Fruit fly (Drosophila melanogaster) whole organism, wandering third instar larva: ENCODE data around the gene CG15696.

Source experiments
- CG32264 ChIP-seq: fragments of 200-800 bp; sonication (Bioruptor generic); optimal IDR thresholded peaks from 2 replicates; lab custom pipeline; 2016; ENCODE audit warnings: missing biosample characterization, missing genetic modification characterization
- CG9705 ChIP-seq: fragments of 200-800 bp; sonication (Bioruptor generic); optimal IDR thresholded peaks from 2 replicates; lab custom pipeline; 2018; ENCODE audit warnings: missing biosample characterization, mild to moderate bottlenecking, missing genetic modification characterization
- CrebA ChIP-seq: fragments of 200-800 bp; sonication (Bioruptor generic); optimal IDR thresholded peaks from 2 replicates; lab custom pipeline; 2016; ENCODE audit warnings: missing biosample characterization, mild to moderate bottlenecking, missing genetic modification characterization, borderline replicate concordance
- Dif ChIP-seq: fragments of 200-275, 200-300 bp; sonication (Bioruptor generic); optimal IDR thresholded peaks from 2 replicates; lab custom pipeline; 2018; ENCODE audit warnings: missing biosample characterization, missing genetic modification characterization; ENCODE audit not compliant: partially characterized antibody
- GATAd ChIP-seq: sonication (Bioruptor generic); optimal IDR thresholded peaks from 2 replicates; lab custom pipeline; 2016; ENCODE audit warnings: missing biosample characterization, missing genetic modification characterization
- HLH106 ChIP-seq: fragments of 200-800 bp; optimal IDR thresholded peaks from 3 replicates; lab custom pipeline; 2019; ENCODE audit warnings: missing biosample characterization, mild to moderate bottlenecking, missing genetic modification characterization, moderate library complexity
- Hnf4 ChIP-seq: fragments of 200-800 bp; sonication (Bioruptor generic); optimal IDR thresholded peaks from 2 replicates; lab custom pipeline; 2016; ENCODE audit warnings: missing biosample characterization, mild to moderate bottlenecking, missing genetic modification characterization
- Hr78 ChIP-seq: fragments of >200 bp; optimal IDR thresholded peaks from 2 replicates; lab custom pipeline; 2017; ENCODE audit warnings: missing biosample characterization, missing genetic modification characterization
- Hr83 ChIP-seq: fragments of 200-300 bp; sonication (Bioruptor generic); optimal IDR thresholded peaks from 2 replicates; lab custom pipeline; 2016; ENCODE audit warnings: missing biosample characterization, mild to moderate bottlenecking, missing genetic modification characterization, moderate library complexity; ENCODE audit not compliant: poor library complexity, severe bottlenecking
- Myc ChIP-seq: fragments of >200 bp; optimal IDR thresholded peaks from 2 replicates; lab custom pipeline; 2017
- N ChIP-seq: fragments of >200 bp; optimal IDR thresholded peaks from 2 replicates; lab custom pipeline; 2018; ENCODE audit warnings: missing biosample characterization, missing external identifiers, missing genetic modification characterization
- OdsH ChIP-seq: fragments of 200-800 bp; sonication (Bioruptor generic); optimal IDR thresholded peaks from 2 replicates; lab custom pipeline; 2016; ENCODE audit warnings: missing biosample characterization, mild to moderate bottlenecking, missing genetic modification characterization
- Rel ChIP-seq, 2 experiments: fragments of 200-800 bp; sonication (Bioruptor generic) in 1 of 2; optimal IDR thresholded peaks; 2 replicates in 1 of 2; 3 replicates in 1 of 2; lab custom pipeline; 2016 to 2019; ENCODE audit warnings: mild to moderate bottlenecking in 2 of 2, missing biosample characterization in 2 of 2, missing genetic modification characterization in 2 of 2, moderate library complexity in 1 of 2
- Sp1 ChIP-seq: fragments of 200-800 bp; sonication (Bioruptor generic); optimal IDR thresholded peaks from 3 replicates; lab custom pipeline; 2019; ENCODE audit warnings: missing biosample characterization, mild to moderate bottlenecking, missing genetic modification characterization, moderate library complexity
- Vsx2 ChIP-seq: fragments of 200-300, 225-300 bp; sonication (Bioruptor generic); optimal IDR thresholded peaks from 2 replicates; lab custom pipeline; 2018; ENCODE audit warnings: missing biosample characterization, missing genetic modification characterization; ENCODE audit not compliant: partially characterized antibody
- br ChIP-seq: fragments of 200-800 bp; sonication (Bioruptor generic); optimal IDR thresholded peaks from 2 replicates; lab custom pipeline; 2016; ENCODE audit warnings: missing biosample characterization, missing genetic modification characterization
- brk ChIP-seq: fragments of 200-800 bp; sonication (Bioruptor generic); optimal IDR thresholded peaks from 2 replicates; lab custom pipeline; 2016; ENCODE audit warnings: missing biosample characterization, mild to moderate bottlenecking, missing genetic modification characterization
- dl ChIP-seq, 2 experiments: fragments of 175-275, 200-275 bp in 1 of 2; fragments of 200-275 bp in 1 of 2; sonication (Bioruptor generic); optimal IDR thresholded peaks; lab custom pipeline; 2018; ENCODE audit warnings: mild to moderate bottlenecking in 2 of 2, missing biosample characterization in 2 of 2, missing genetic modification characterization in 2 of 2, moderate library complexity in 2 of 2; ENCODE audit not compliant: partially characterized antibody in 2 of 2, insufficient read depth in 1 of 2
- dmrt93B ChIP-seq: fragments of 200-800 bp; sonication (Bioruptor generic); optimal IDR thresholded peaks from 2 replicates; lab custom pipeline; 2018; ENCODE audit warnings: missing biosample characterization, mild to moderate bottlenecking, missing genetic modification characterization
- dsf ChIP-seq: sonication (Bioruptor generic); optimal IDR thresholded peaks from 2 replicates; lab custom pipeline; 2016; ENCODE audit warnings: missing biosample characterization, missing genetic modification characterization, borderline replicate concordance
- ey ChIP-seq: fragments of 200-800 bp; sonication (Bioruptor generic); optimal IDR thresholded peaks from 2 replicates; lab custom pipeline; 2016; ENCODE audit warnings: missing biosample characterization, missing genetic modification characterization
- foxo ChIP-seq, 2 experiments: fragments of 200-800 bp; sonication (Bioruptor generic); optimal IDR thresholded peaks; 2 replicates in 1 of 2; 3 replicates in 1 of 2; lab custom pipeline; 2016 to 2017; ENCODE audit warnings: missing biosample characterization in 2 of 2, missing genetic modification characterization in 2 of 2
- fru ChIP-seq: fragments of 200-800 bp; sonication (Bioruptor generic); optimal IDR thresholded peaks from 3 replicates; lab custom pipeline; 2016; ENCODE audit warnings: missing biosample characterization, mild to moderate bottlenecking, missing genetic modification characterization
- h ChIP-seq: fragments of 200-800 bp; sonication (Bioruptor generic); optimal IDR thresholded peaks from 3 replicates; lab custom pipeline; 2016; ENCODE audit warnings: missing biosample characterization, mild to moderate bottlenecking, missing genetic modification characterization
- pan ChIP-seq: fragments of >200 bp; optimal IDR thresholded peaks from 2 replicates; lab custom pipeline; 2017
- psq ChIP-seq: fragments of 200-800 bp; sonication (Bioruptor generic); optimal IDR thresholded peaks from 3 replicates; lab custom pipeline; 2017; ENCODE audit warnings: missing biosample characterization, mild to moderate bottlenecking, missing genetic modification characterization, moderate library complexity
- rgr ChIP-seq: fragments of 200-800 bp; sonication (Bioruptor generic); optimal IDR thresholded peaks from 3 replicates; lab custom pipeline; 2016; ENCODE audit warnings: missing biosample characterization, mild to moderate bottlenecking, missing genetic modification characterization
- sage ChIP-seq: fragments of 200-800 bp; sonication (Bioruptor generic); optimal IDR thresholded peaks from 2 replicates; lab custom pipeline; 2016; ENCODE audit warnings: missing biosample characterization, mild to moderate bottlenecking, missing genetic modification characterization
- sv ChIP-seq: fragments of 200-800 bp; sonication (Bioruptor generic); optimal IDR thresholded peaks from 3 replicates; lab custom pipeline; 2016; ENCODE audit warnings: missing biosample characterization, missing genetic modification characterization
- tai ChIP-seq: sonication (Bioruptor generic); optimal IDR thresholded peaks from 2 replicates; lab custom pipeline; 2016; ENCODE audit warnings: missing biosample characterization, missing genetic modification characterization
- usp ChIP-seq: fragments of >200 bp; optimal IDR thresholded peaks from 2 replicates; lab custom pipeline; 2017; ENCODE audit warnings: missing biosample characterization, missing genetic modification characterization
- woc ChIP-seq: sonication (Bioruptor generic); optimal IDR thresholded peaks from 2 replicates; lab custom pipeline; 2016; ENCODE audit warnings: missing biosample characterization, mild to moderate bottlenecking, missing genetic modification characterization

Gene CG15696

dm6 chr3R:20873638-20874037 is 26.8 kb downstream of the CG15696 start, which contains the start of gene TotB:
TotB (plus strand) TSS chr3R:20873938.
- TF ChIP-seq Myc: no peak
- no peak for TF ChIP-seq CrebA (GFP tag; lab: Kevin White, UChicago)
- TF ChIP-seq Hr78: no peak
- TF ChIP-seq usp (GFP tag; lab: Kevin White, UChicago): no peak
- no peak for TF ChIP-seq sage (GFP tag; lab: Kevin White, UChicago)
- no peak for TF ChIP-seq OdsH (GFP tag; lab: Kevin White, UChicago)
- no peak for TF ChIP-seq Dif
- no peak for TF ChIP-seq GATAd
- TF ChIP-seq Hr83 (GFP tag; lab: Kevin White, UChicago): no peak
- TF ChIP-seq Vsx2 (GFP tag; lab: Kevin White, UChicago): no peak
- no peak for TF ChIP-seq brk (GFP tag; lab: Kevin White, UChicago)
- no peak for TF ChIP-seq woc (GFP tag; lab: Kevin White, UChicago)
- TF ChIP-seq CG32264: no peak
- no peak for TF ChIP-seq N (GFP tag; lab: Kevin White, UChicago)
- TF ChIP-seq rgr: no peak
- no peak for TF ChIP-seq Sp1
- TF ChIP-seq foxo (GFP tag; optimal IDR thresholded peaks at IDR 0.05; lab: Kevin White, UChicago): no peak
- TF ChIP-seq dl (GFP tag; optimal IDR thresholded peaks at IDR 0.05; lab: Kevin White, UChicago; ENCODE audit: insufficient read depth in 1 of 2, partially characterized antibody in 2 of 2): no peak
- TF ChIP-seq sv: no peak
- no peak for TF ChIP-seq ey (GFP tag; lab: Kevin White, UChicago)
- TF ChIP-seq, all 38 proteins: peak for 0

DNA sequence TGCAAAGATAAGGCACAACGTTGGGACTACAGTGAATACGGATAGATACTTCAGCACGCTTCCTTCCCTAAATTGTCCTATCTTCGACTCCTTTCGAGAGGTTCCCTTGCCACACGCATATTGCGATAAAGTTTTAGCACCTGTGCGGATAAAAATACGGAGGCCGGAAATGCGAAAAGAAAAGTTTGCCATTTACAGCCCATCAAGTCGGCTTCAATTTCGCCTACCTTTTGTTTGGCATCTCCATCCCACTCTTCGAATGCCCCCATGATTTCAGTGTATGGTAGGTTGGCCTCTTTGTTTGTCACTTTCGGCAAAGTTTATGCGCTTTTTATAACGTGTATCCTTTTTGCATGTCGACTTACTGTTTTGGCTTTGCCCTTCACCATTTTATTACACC is 29.8 kb downstream of the CG15696 start:
- TF ChIP-seq CG9705 (GFP tag; lab: Kevin White, UChicago): no peak
- no peak for TF ChIP-seq tai (GFP tag; lab: Kevin White, UChicago)
- no peak for TF ChIP-seq psq
- no peak for TF ChIP-seq Vsx2 (GFP tag; lab: Kevin White, UChicago)
- no peak for TF ChIP-seq Rel (GFP tag; optimal IDR thresholded peaks at IDR 0.05; lab: Kevin White, UChicago)
- TF ChIP-seq Rel (tag; optimal IDR thresholded peaks at IDR 0.05; lab: Kevin White, UChicago): no peak
- no peak for TF ChIP-seq Dif
- TF ChIP-seq pan (lab: Kevin White, UChicago): no peak
- TF ChIP-seq OdsH (GFP tag; lab: Kevin White, UChicago): no peak
- TF ChIP-seq fru (GFP tag; lab: Kevin White, UChicago): no peak
- TF ChIP-seq usp (GFP tag; lab: Kevin White, UChicago): no peak
- no peak for TF ChIP-seq Hr78
- no peak for TF ChIP-seq Hnf4 (GFP tag; lab: Kevin White, UChicago)

dm6 chr3R:20877436-20877835 is 30.6 kb downstream of the CG15696 start, which contains the start of gene TotZ:
TotZ (plus strand) TSS chr3R:20877736.
- TF ChIP-seq h (GFP tag; lab: Kevin White, UChicago) (no peak), dmrt93B (no peak), dsf (no peak), br (GFP tag; lab: Kevin White, UChicago) (no peak), Hr83 (GFP tag; lab: Kevin White, UChicago) (no peak), woc (GFP tag; lab: Kevin White, UChicago) (no peak), Sp1 (no peak), GATAd (no peak), rgr (no peak), CrebA (GFP tag; lab: Kevin White, UChicago) (no peak), HLH106 (tag; lab: Kevin White, UChicago) (no peak), Hnf4 (GFP tag; lab: Kevin White, UChicago) (no peak), pan (lab: Kevin White, UChicago) (no peak), sage (GFP tag; lab: Kevin White, UChicago) (no peak), tai (GFP tag; lab: Kevin White, UChicago) (no peak)

DNA sequence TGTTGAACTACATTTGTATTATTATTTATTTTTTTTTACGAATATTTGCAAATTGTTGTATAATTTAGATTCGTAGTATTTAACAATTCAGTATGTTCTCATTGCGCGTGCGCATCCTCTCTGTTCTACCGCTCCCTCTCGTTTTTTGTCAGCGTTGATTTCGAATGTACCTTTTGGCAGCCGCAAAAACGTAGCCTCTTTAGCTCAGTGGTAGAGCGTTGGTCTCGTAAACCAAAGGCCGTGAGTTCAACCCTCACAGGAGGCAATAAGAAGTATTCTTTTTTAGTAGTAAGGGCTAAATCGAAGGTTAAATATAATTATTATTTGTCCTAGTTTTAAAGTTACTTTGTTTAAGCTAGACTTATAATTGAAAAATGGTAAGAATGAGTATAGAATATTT is 43.6 kb downstream of the CG15696 start:
- TF ChIP-seq dmrt93B (no peak), Vsx2 (GFP tag; lab: Kevin White, UChicago) (peak; percentile 52)
